Worm (Caenorhabditis elegans) whole organism, L4/young adult: ENCODE results near the gene str-263.

Source experiments
- W03F9.2 ChIP-seq: fragments of 150-350 bp; optimal IDR thresholded peaks from 2 replicates; lab custom pipeline; 2014; ENCODE audit warnings: missing biosample characterization, missing genetic modification characterization
- dao-5 ChIP-seq: sonication (generic microtip); optimal IDR thresholded peaks from 2 replicates; lab custom pipeline; 2016; ENCODE audit warnings: missing genotype, missing genetic modification characterization, moderate library complexity, missing compliant biosample characterization
- him-1 ChIP-seq: sonication (generic microtip); optimal IDR thresholded peaks from 2 replicates; lab custom pipeline; 2016; ENCODE audit warnings: missing genotype, missing genetic modification reagents, missing genetic modification characterization, missing compliant biosample characterization

ce11 chrV:15605045-15605444, 7.9 kb upstream of the str-263 start, which contains the start of gene fbxa-154:
- no peak for TF ChIP-seq him-1
- TF ChIP-seq dao-5: no peak
- no peak for TF ChIP-seq W03F9.2
